Fruit fly (Drosophila melanogaster) whole organism, embryonic: ENCODE data around the gene CG5612.

ENCODE experiments used
- ATbp ChIP-seq: fragments of 200-800 bp; sonication (Bioruptor generic); optimal IDR thresholded peaks from 2 replicates; lab custom pipeline; 2017; ENCODE audit warnings: missing biosample characterization, mild to moderate bottlenecking, missing genetic modification characterization, missing genetic modification reagents
- CG10543 ChIP-seq: fragments of 200-800 bp; sonication (Bioruptor generic); optimal IDR thresholded peaks from 3 replicates; lab custom pipeline; 2017; ENCODE audit warnings: missing biosample characterization, mild to moderate bottlenecking, missing genetic modification characterization, moderate library complexity
- CG11247 ChIP-seq: fragments of 200-800 bp; sonication (Bioruptor generic); IDR thresholded peaks from 2 replicates; pipeline ENCODE4 v1.3.6; 2022; ENCODE audit warnings: missing biosample characterization, missing genetic modification characterization
- CG11696 ChIP-seq: fragments of 200-800 bp; sonication (Bioruptor generic); IDR thresholded peaks from 2 replicates; pipeline ENCODE4 v1.3.6; 2022; ENCODE audit warnings: missing biosample characterization, missing genetic modification characterization
- CG12219 ChIP-seq: fragments of 200-800 bp; sonication (Bioruptor generic); optimal IDR thresholded peaks from 3 replicates; lab custom pipeline; 2018; ENCODE audit warnings: missing biosample characterization, mild to moderate bottlenecking, missing genetic modification characterization
- CG17361 ChIP-seq: fragments of 200-800 bp; sonication (Bioruptor generic); IDR thresholded peaks from 3 replicates; pipeline ENCODE4 v1.3.6; 2022; ENCODE audit warnings: missing biosample characterization, missing genetic modification characterization
- CG1792 ChIP-seq: fragments of 200-800 bp; sonication (Bioruptor generic); optimal IDR thresholded peaks from 2 replicates; lab custom pipeline; 2016; ENCODE audit warnings: missing biosample characterization, missing genetic modification characterization
- CG18262 ChIP-seq: fragments of 200-800 bp; optimal IDR thresholded peaks from 3 replicates; lab custom pipeline; 2019; ENCODE audit warnings: missing biosample characterization, mild to moderate bottlenecking, missing genetic modification characterization, moderate library complexity
- CG18476 ChIP-seq: fragments of 200-800 bp; sonication (Bioruptor generic); optimal IDR thresholded peaks from 2 replicates; lab custom pipeline; 2016; ENCODE audit warnings: missing biosample characterization, mild to moderate bottlenecking, missing genetic modification characterization
- CG18764 ChIP-seq: fragments of 200-800 bp; sonication (Bioruptor generic); optimal IDR thresholded peaks from 3 replicates; lab custom pipeline; 2016; ENCODE audit warnings: missing biosample characterization, missing genetic modification characterization
- CG2120 ChIP-seq: fragments of 200-800 bp; sonication (Bioruptor generic); optimal IDR thresholded peaks from 3 replicates; lab custom pipeline; 2016; ENCODE audit warnings: missing biosample characterization, missing genetic modification characterization
- CG3065 ChIP-seq: fragments of 200-800 bp; sonication (Bioruptor generic); optimal IDR thresholded peaks from 2 replicates; lab custom pipeline; 2016; ENCODE audit warnings: missing biosample characterization, missing genetic modification characterization
- CG31388 ChIP-seq: fragments of 200-800 bp; sonication (Bioruptor generic); optimal IDR thresholded peaks from 2 replicates; lab custom pipeline; 2016; ENCODE audit warnings: missing biosample characterization, missing genetic modification characterization
- CG32767 ChIP-seq: fragments of 200-800 bp; sonication (Bioruptor generic); IDR thresholded peaks from 2 replicates; pipeline ENCODE4 v1.3.6; 2022; ENCODE audit warnings: missing biosample characterization, missing genetic modification characterization
- CG4328 ChIP-seq: fragments of 200-800 bp; sonication (Bioruptor generic); optimal IDR thresholded peaks from 3 replicates; lab custom pipeline; 2017; ENCODE audit warnings: missing biosample characterization, missing genetic modification reagents, missing genetic modification characterization
- CG6689 ChIP-seq: fragments of 200-800 bp; sonication (Bioruptor generic); IDR thresholded peaks from 2 replicates; pipeline ENCODE4 v1.3.6; 2022; ENCODE audit warnings: missing biosample characterization, missing genetic modification characterization
- CG7271 ChIP-seq: fragments of 200-800 bp; sonication (Bioruptor generic); optimal IDR thresholded peaks from 2 replicates; lab custom pipeline; 2018; ENCODE audit warnings: missing biosample characterization, mild to moderate bottlenecking, missing genetic modification characterization, moderate library complexity
- CG8359 ChIP-seq: fragments of 200-800 bp; sonication (Bioruptor generic); optimal IDR thresholded peaks from 2 replicates; lab custom pipeline; 2017; ENCODE audit warnings: missing biosample characterization, mild to moderate bottlenecking, missing genetic modification characterization, borderline replicate concordance
- CkIIα-i1 ChIP-seq: fragments of 200-800 bp; sonication (Bioruptor generic); IDR thresholded peaks from 2 replicates; pipeline ENCODE4 v1.3.6; 2022; ENCODE audit warnings: missing biosample characterization, missing genetic modification characterization
- Dfd ChIP-seq, 2 experiments: fragments of >200 bp; optimal IDR thresholded peaks; 2 replicates each; lab custom pipeline; 2017; ENCODE audit warnings: missing biosample characterization in 2 of 2, missing genetic modification characterization in 2 of 2
- Dref ChIP-seq: fragments of 200-800 bp; sonication (Bioruptor generic); IDR thresholded peaks from 2 replicates; pipeline ENCODE4 v1.3.6; 2022; ENCODE audit warnings: missing biosample characterization, missing genetic modification characterization
- Elba2 ChIP-seq: fragments of 200-800 bp; sonication (Bioruptor generic); optimal IDR thresholded peaks from 3 replicates; lab custom pipeline; 2016; ENCODE audit warnings: missing biosample characterization, missing genetic modification characterization
- Gsc ChIP-seq: fragments of 200-800 bp; sonication (Bioruptor generic); IDR thresholded peaks from 2 replicates; pipeline ENCODE4 v1.3.6; 2022; ENCODE audit warnings: missing biosample characterization, missing genetic modification characterization
- Gug ChIP-seq: fragments of 200-800 bp; sonication (Bioruptor generic); IDR thresholded peaks from 4 replicates; pipeline ENCODE4 v1.3.6; 2022; ENCODE audit warnings: missing biosample characterization, missing genetic modification characterization
- Med ChIP-seq: fragments of 200-800 bp; sonication (Bioruptor generic); peaks from one replicate; lab custom pipeline; 2016; ENCODE audit warnings: missing biosample characterization, missing genetic modification characterization, mild to moderate bottlenecking, inconsistent platforms, moderate library complexity
- NC2α ChIP-seq: fragments of 200-800 bp; sonication (Bioruptor generic); optimal IDR thresholded peaks from 2 replicates; lab custom pipeline; 2016; ENCODE audit warnings: missing biosample characterization, missing genetic modification characterization
- Neu2 ChIP-seq: fragments of 200-800 bp; sonication (Bioruptor generic); optimal IDR thresholded peaks from 3 replicates; lab custom pipeline; 2016; ENCODE audit warnings: missing biosample characterization, missing genetic modification characterization, borderline replicate concordance
- Oli ChIP-seq: fragments of 200-800 bp; sonication (Bioruptor generic); optimal IDR thresholded peaks from 2 replicates; lab custom pipeline; 2018; ENCODE audit warnings: missing biosample characterization, mild to moderate bottlenecking, missing genetic modification characterization, moderate library complexity
- Opbp ChIP-seq: fragments of 200-800 bp; sonication (Bioruptor generic); IDR thresholded peaks from 3 replicates; pipeline ENCODE4 v1.3.6; 2022; ENCODE audit warnings: missing biosample characterization, missing genetic modification characterization; ENCODE audit not compliant: partially characterized antibody
- Rfx ChIP-seq: fragments of 200-800 bp; sonication (Bioruptor generic); IDR thresholded peaks from 2 replicates; pipeline ENCODE4 v1.3.6; 2022; ENCODE audit warnings: missing biosample characterization, missing genetic modification characterization
- Xrp1 ChIP-seq: fragments of 200-800 bp; sonication (Bioruptor generic); IDR thresholded peaks from 2 replicates; pipeline ENCODE4 v1.3.6; 2022; ENCODE audit warnings: missing biosample characterization, missing genetic modification characterization
- al ChIP-seq: fragments of 200-800 bp; sonication (Bioruptor generic); IDR thresholded peaks from 2 replicates; pipeline ENCODE4 v1.3.6; 2022; ENCODE audit warnings: missing biosample characterization, missing genetic modification characterization
- ap ChIP-seq: fragments of 200-800 bp; sonication (Bioruptor generic); IDR thresholded peaks from 2 replicates; pipeline ENCODE4 v1.3.6; 2022; ENCODE audit warnings: missing biosample characterization, missing genetic modification characterization
- ash1 ChIP-seq: fragments of 200-800 bp; sonication (Bioruptor generic); optimal IDR thresholded peaks from 2 replicates; lab custom pipeline; 2018; ENCODE audit warnings: missing biosample characterization, mild to moderate bottlenecking, missing genetic modification characterization
- crol ChIP-seq: fragments of 200-800 bp; sonication (Bioruptor generic); IDR thresholded peaks from 2 replicates; pipeline ENCODE4 v1.3.6; 2022; ENCODE audit warnings: missing biosample characterization, missing genetic modification characterization
- disco-r ChIP-seq: fragments of 200-800 bp; sonication (Bioruptor generic); optimal IDR thresholded peaks from 2 replicates; lab custom pipeline; 2016; ENCODE audit warnings: missing biosample characterization, missing genetic modification characterization
- exex ChIP-seq: fragments of 200-800 bp; sonication (Bioruptor generic); optimal IDR thresholded peaks from 4 replicates; lab custom pipeline; 2018; ENCODE audit warnings: missing biosample characterization, mild to moderate bottlenecking, missing genetic modification characterization, moderate library complexity
- gsb-n ChIP-seq: fragments of 200-800 bp; sonication (Bioruptor generic); optimal IDR thresholded peaks from 3 replicates; lab custom pipeline; 2018; ENCODE audit warnings: missing biosample characterization, mild to moderate bottlenecking, missing genetic modification characterization
- her ChIP-seq: fragments of 200-800 bp; sonication (Bioruptor generic); optimal IDR thresholded peaks from 2 replicates; lab custom pipeline; 2016; ENCODE audit warnings: missing biosample characterization, missing genetic modification characterization
- kah ChIP-seq: fragments of 200-800 bp; sonication (Bioruptor generic); optimal IDR thresholded peaks from 2 replicates; lab custom pipeline; 2018; ENCODE audit warnings: missing biosample characterization, mild to moderate bottlenecking, missing genetic modification characterization
- kay ChIP-seq: fragments of 200-800 bp; sonication (Bioruptor generic); optimal IDR thresholded peaks from 2 replicates; lab custom pipeline; 2016; ENCODE audit warnings: missing biosample characterization, missing genetic modification characterization
- lmd ChIP-seq: fragments of 200-800 bp; sonication (Bioruptor generic); IDR thresholded peaks from 2 replicates; pipeline ENCODE4 v1.3.6; 2022; ENCODE audit warnings: missing biosample characterization, missing genetic modification characterization
- nerfin-2 ChIP-seq: fragments of 200-800 bp; sonication (Bioruptor generic); IDR thresholded peaks from 2 replicates; pipeline ENCODE4 v1.3.6; 2022; ENCODE audit warnings: missing biosample characterization, missing genetic modification characterization; ENCODE audit not compliant: partially characterized antibody
- pb ChIP-seq: fragments of 200-800 bp; sonication (Bioruptor generic); optimal IDR thresholded peaks from 3 replicates; lab custom pipeline; 2016; ENCODE audit warnings: missing biosample characterization, missing genetic modification characterization
- sc ChIP-seq, 3 experiments: fragments of >200 bp in 2 of 3; fragments of 200-800 bp in 1 of 3; sonication (Bioruptor generic) in 1 of 3; optimal IDR thresholded peaks; 2 replicates in 2 of 3; 3 replicates in 1 of 3; lab custom pipeline; 2017; ENCODE audit warnings: mild to moderate bottlenecking in 1 of 3, missing biosample characterization in 1 of 3, missing genetic modification characterization in 1 of 3, missing genetic modification reagents in 1 of 3
- so ChIP-seq: fragments of 200-800 bp; sonication (Bioruptor generic); IDR thresholded peaks from 3 replicates; pipeline ENCODE4 v1.3.6; 2022; ENCODE audit warnings: missing biosample characterization, missing genetic modification characterization
- tgo ChIP-seq: fragments of 200-800 bp; sonication (Bioruptor generic); IDR thresholded peaks from 3 replicates; pipeline ENCODE4 v1.3.6; 2022; ENCODE audit warnings: missing biosample characterization, missing genetic modification characterization
- tio ChIP-seq: fragments of 200-800 bp; sonication (Bioruptor generic); optimal IDR thresholded peaks from 2 replicates; lab custom pipeline; 2017; ENCODE audit warnings: missing biosample characterization, missing genetic modification characterization, inconsistent platforms
- unpg ChIP-seq: fragments of 200-800 bp; sonication (Bioruptor generic); optimal IDR thresholded peaks from 3 replicates; lab custom pipeline; 2018; ENCODE audit warnings: missing biosample characterization, mild to moderate bottlenecking, missing genetic modification characterization, moderate library complexity
- vfl ChIP-seq: fragments of 200-800 bp; sonication (Bioruptor generic); optimal IDR thresholded peaks from 2 replicates; lab custom pipeline; 2016; ENCODE audit warnings: missing biosample characterization, missing genetic modification characterization

CG5612 gene

DNA sequence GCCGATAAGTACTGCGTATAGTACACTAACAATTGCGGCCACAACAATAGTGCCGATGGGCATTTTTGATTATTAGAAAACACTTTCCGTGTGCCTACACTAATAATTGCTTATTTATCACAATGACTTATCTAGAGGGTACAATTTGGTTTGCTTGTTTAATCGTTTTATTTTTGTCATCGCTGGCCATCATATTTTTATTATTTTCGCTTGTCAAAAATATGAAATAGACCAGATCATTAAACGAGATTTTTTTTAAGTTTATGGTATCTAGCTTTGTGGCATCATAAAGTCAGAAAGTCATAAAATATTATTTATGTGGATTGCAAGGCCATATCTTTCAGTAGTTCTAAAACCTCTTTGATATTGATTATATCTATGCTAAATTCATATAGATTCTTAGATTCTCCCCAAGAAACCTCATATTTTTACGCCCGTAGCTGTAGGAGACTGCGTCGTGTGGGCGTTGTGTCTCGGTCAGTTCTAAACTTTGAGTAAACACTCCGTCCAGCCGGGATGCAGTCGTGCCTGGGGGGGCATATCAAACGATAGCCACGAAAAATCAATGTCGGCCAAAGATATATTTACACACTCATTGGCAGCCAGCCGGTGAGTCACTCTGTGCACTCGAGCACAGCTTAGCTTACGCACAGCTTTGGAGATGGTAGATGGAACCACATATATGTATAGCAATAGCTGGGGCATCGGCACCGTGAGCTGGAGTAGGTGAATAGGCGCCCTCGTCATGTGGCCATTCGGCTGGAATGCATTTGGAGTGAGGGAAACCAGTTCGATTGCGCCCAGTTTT, 21.0 kb downstream of the CG5612 start (continued):
- TF ChIP-seq Elba2 (GFP tag; lab: Kevin White, UChicago), result no peak
- TF ChIP-seq ATbp (GFP tag; lab: Kevin White, UChicago), result peak; percentile 38
- no peak for TF ChIP-seq ap (GFP tag; lab: Robert Waterston, UW)
- no peak for TF ChIP-seq pb (GFP tag; lab: Kevin White, UChicago)
- TF ChIP-seq nerfin-2 (GFP tag; lab: Robert Waterston, UW), result no peak
- TF ChIP-seq CG11696 (GFP tag; lab: Robert Waterston, UW), result peak; percentile 84
- TF ChIP-seq so (GFP tag; lab: Robert Waterston, UW), result peak; percentile 45; the same call in 1 of the 3 replicates
- TF ChIP-seq Gug (GFP tag; lab: Robert Waterston, UW), result no peak
- no peak for TF ChIP-seq Rfx
- TF ChIP-seq Opbp (GFP tag; lab: Robert Waterston, UW), result no peak
- no peak for TF ChIP-seq CG32767 (GFP tag; lab: Robert Waterston, UW)
- TF ChIP-seq Xrp1, result no peak
- no peak for TF ChIP-seq CG31388
- no peak for TF ChIP-seq kah
- peak; percentile 56 for TF ChIP-seq unpg
- TF ChIP-seq exex (tag; lab: Kevin White, UChicago), result peak; percentile 21
- TF ChIP-seq CG8359 (GFP tag; lab: Kevin White, UChicago), result no peak
- TF ChIP-seq CG6689, result no peak
- TF ChIP-seq CG2120, result peak; percentile 57
- TF ChIP-seq Dref (GFP tag; lab: Robert Waterston, UW), result no peak
- TF ChIP-seq Med (GFP tag; lab: Kevin White, UChicago), result peak; percentile 86
- TF ChIP-seq Gsc, result no peak
- no peak for TF ChIP-seq tio
- TF ChIP-seq vfl (GFP tag; lab: Kevin White, UChicago), result no peak
- no peak for TF ChIP-seq disco-r (GFP tag; lab: Kevin White, UChicago)
- no peak for TF ChIP-seq crol (GFP tag; lab: Robert Waterston, UW)
- peak; percentile 46 for TF ChIP-seq Oli
- TF ChIP-seq CkIIα-i1, result no peak
- peak; percentile 60; the same call in 2 of the 3 replicates for TF ChIP-seq CG17361 (GFP tag; lab: Robert Waterston, UW)
- peak; percentile 60 for TF ChIP-seq CG18262
- TF ChIP-seq al (GFP tag; lab: Robert Waterston, UW), result no peak
- TF ChIP-seq CG18764 (GFP tag; lab: Kevin White, UChicago), result no peak
- no peak for TF ChIP-seq CG18476 (GFP tag; lab: Kevin White, UChicago)
- peak; percentile 28; the same call in 1 of the 2 replicates for TF ChIP-seq lmd
- no peak for TF ChIP-seq kay (GFP tag; lab: Kevin White, UChicago)
- no peak for TF ChIP-seq CG7271
- no peak for TF ChIP-seq CG11247 (GFP tag; lab: Robert Waterston, UW)
- no peak for TF ChIP-seq sc (optimal IDR thresholded peaks at IDR 0.05; lab: Kevin White, UChicago)
- no peak for TF ChIP-seq sc (GFP tag; optimal IDR thresholded peaks at IDR 0.05; lab: Kevin White, UChicago)
- no peak for TF ChIP-seq NC2α (GFP tag; lab: Kevin White, UChicago)
- no peak for TF ChIP-seq ash1 (GFP tag; lab: Kevin White, UChicago)
- no peak for TF ChIP-seq gsb-n
- no peak for TF ChIP-seq CG3065 (GFP tag; lab: Kevin White, UChicago)
- no peak for TF ChIP-seq tgo
- TF ChIP-seq CG12219 (GFP tag; lab: Kevin White, UChicago), result no peak
- TF ChIP-seq CG4328, result no peak
- TF ChIP-seq CG1792 (GFP tag; lab: Kevin White, UChicago), result no peak
- no peak for TF ChIP-seq CG10543 (GFP tag; lab: Kevin White, UChicago)
- TF ChIP-seq Dfd (GFP tag; optimal IDR thresholded peaks at IDR 0.05; lab: Kevin White, UChicago), result no peak
- no peak for TF ChIP-seq Neu2 (GFP tag; lab: Kevin White, UChicago)
- TF ChIP-seq her, result no peak
